Fruit fly (Drosophila melanogaster): ENCODE measurements around the gene aus.
A peak's percentile ranks its signal among the peaks of the same experiment; 100 is the strongest.

The aus gene

DNA sequence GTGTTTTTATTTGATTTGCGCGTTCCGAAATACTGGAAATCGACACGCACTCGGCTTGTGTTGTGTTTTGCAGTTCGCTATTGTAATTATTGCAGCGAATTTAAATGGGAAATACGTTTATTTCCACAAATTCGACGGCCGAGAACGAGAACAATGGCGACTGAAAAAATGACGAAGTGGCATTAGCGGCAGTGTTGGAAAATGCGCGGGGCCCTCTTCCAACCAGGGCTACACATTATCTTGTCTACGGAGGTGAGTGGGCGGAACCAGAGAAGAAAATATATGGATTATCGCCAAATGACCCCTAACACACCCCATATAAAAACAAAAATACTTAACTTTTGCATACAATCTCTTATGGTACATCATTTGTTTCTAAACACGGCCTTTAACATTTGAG lies 80.5 kb downstream of the aus start, which contains the start of gene Rab1 (continued):
- TF ChIP-seq oc (tag; optimal IDR thresholded peaks at IDR 0.05) (peak; percentile 60), gem (tag; optimal IDR thresholded peaks at IDR 0.05) (no peak), CG4617 (GFP tag; optimal IDR thresholded peaks at IDR 0.05; ENCODE audit: borderline replicate concordance) (peak; percentile 87), nom (GFP tag; optimal IDR thresholded peaks at IDR 0.05) (peak; percentile 29), lmd (GFP tag; IDR thresholded peaks at IDR 0.05) (peak; percentile 41; the same call in 1 of the 2 replicates), CG7271 (tag; optimal IDR thresholded peaks at IDR 0.05) (no peak), CG7928 (GFP tag; optimal IDR thresholded peaks at IDR 0.05) (peak; percentile 94), CG6272 (GFP tag; IDR thresholded peaks at IDR 0.05) (no peak), pita (GFP tag; optimal IDR thresholded peaks at IDR 0.05) (no peak), CG4730 (GFP tag; IDR thresholded peaks at IDR 0.05) (no peak), CG11085 (GFP tag; IDR thresholded peaks at IDR 0.05) (0 out of 2 replicates have a peak, but pooled peaks have one; percentile 26), wor (GFP tag; IDR thresholded peaks at IDR 0.05) (no peak), CG10209 (GFP tag; optimal IDR thresholded peaks at IDR 0.05) (peak; percentile 43), Dp (GFP tag; optimal IDR thresholded peaks at IDR 0.05) (peak; percentile 13), Oli (tag; optimal IDR thresholded peaks at IDR 0.05) (no peak), toy (GFP tag; IDR thresholded peaks at IDR 0.05) (no peak), CG17912 (GFP tag; optimal IDR thresholded peaks at IDR 0.05) (peak; percentile 24), hbn (GFP tag; IDR thresholded peaks at IDR 0.05; ENCODE audit: partially characterized antibody) (no peak), CG12219 (GFP tag; optimal IDR thresholded peaks at IDR 0.05) (no peak), jumu (GFP tag; optimal IDR thresholded peaks at IDR 0.05) (peak; percentile 36), CG2120 (GFP tag; optimal IDR thresholded peaks at IDR 0.05) (peak; percentile 65), tgo (GFP tag; IDR thresholded peaks at IDR 0.05) (no peak), CG7745 (tag; optimal IDR thresholded peaks at IDR 0.05) (no peak), Doc2 (GFP tag; IDR thresholded peaks at IDR 0.05) (no peak), CG14710 (tag; optimal IDR thresholded peaks at IDR 0.05) (peak; percentile 5), CG9817 (tag; optimal IDR thresholded peaks at IDR 0.05) (peak; percentile 31), lab (GFP tag; optimal IDR thresholded peaks at IDR 0.05) (peak; percentile 50), CG18262 (tag; optimal IDR thresholded peaks at IDR 0.05) (peak; percentile 4), sens-2 (GFP tag; IDR thresholded peaks at IDR 0.05) (no peak), Ada2b (GFP tag; IDR thresholded peaks at IDR 0.05) (no peak), fru (optimal IDR thresholded peaks at IDR 0.05) (no peak), Kr (GFP tag; optimal IDR thresholded peaks at IDR 0.05) (no peak), CG3163 (GFP tag; optimal IDR thresholded peaks at IDR 0.05) (no peak), ash1 (GFP tag; optimal IDR thresholded peaks at IDR 0.05) (peak; percentile 28), CG16779 (GFP tag; IDR thresholded peaks at IDR 0.05) (no peak), CG14050 (GFP tag; IDR thresholded peaks at IDR 0.05) (no peak), CG4707 (GFP tag; optimal IDR thresholded peaks at IDR 0.05) (no peak), CG6854 (GFP tag; optimal IDR thresholded peaks at IDR 0.05) (no peak), CG1792 (GFP tag; optimal IDR thresholded peaks at IDR 0.05) (no peak), CG30431 (GFP tag; optimal IDR thresholded peaks at IDR 0.05) (no peak), ems (GFP tag; optimal IDR thresholded peaks at IDR 0.05) (peak; percentile 19), sc (optimal IDR thresholded peaks at IDR 0.05) (no peak), sc (GFP tag; optimal IDR thresholded peaks at IDR 0.05) (no peak), Fer1 (GFP tag; optimal IDR thresholded peaks at IDR 0.05) (peak; percentile 28), B-H1 (GFP tag; IDR thresholded peaks at IDR 0.05) (no peak), CG6683 (GFP tag; optimal IDR thresholded peaks at IDR 0.05) (no peak), vnd (GFP tag; IDR thresholded peaks at IDR 0.05; ENCODE audit: partially characterized antibody) (no peak), dati (GFP tag; IDR thresholded peaks at IDR 0.05) (no peak), seq (GFP tag; IDR thresholded peaks at IDR 0.05) (no peak), CG1529 (GFP tag; optimal IDR thresholded peaks at IDR 0.05) (no peak), ken (GFP tag; IDR thresholded peaks at IDR 0.05) (no peak), CG18764 (GFP tag; optimal IDR thresholded peaks at IDR 0.05) (peak; percentile 18)

Measured in whole organism, embryonic.